Worm (Caenorhabditis elegans): ENCODE data around the gene F14D7.8.

Gene F14D7.8

ce11 chrV:14267326-14267942 is 45.2 kb downstream of the F14D7.8 start:
- TF ChIP-seq nhr-23 (tag; optimal IDR thresholded peaks at IDR 0.05) (no peak), snpc-4 (tag; optimal IDR thresholded peaks at IDR 0.05) (peak; percentile 22)

All from whole organism, L2 larva.